Fruit fly (Drosophila melanogaster) whole organism, wandering third instar larva: ENCODE results near the gene Ets98B.

Experiments
- GATAd ChIP-seq: sonication (Bioruptor generic); optimal IDR thresholded peaks from 2 replicates; lab custom pipeline; 2016; ENCODE audit warnings: missing biosample characterization, missing genetic modification characterization
- HLH106 ChIP-seq: fragments of 200-800 bp; optimal IDR thresholded peaks from 3 replicates; lab custom pipeline; 2019; ENCODE audit warnings: missing biosample characterization, mild to moderate bottlenecking, missing genetic modification characterization, moderate library complexity
- N ChIP-seq: fragments of >200 bp; optimal IDR thresholded peaks from 2 replicates; lab custom pipeline; 2018; ENCODE audit warnings: missing biosample characterization, missing external identifiers, missing genetic modification characterization
- dmrt93B ChIP-seq: fragments of 200-800 bp; sonication (Bioruptor generic); optimal IDR thresholded peaks from 2 replicates; lab custom pipeline; 2018; ENCODE audit warnings: missing biosample characterization, mild to moderate bottlenecking, missing genetic modification characterization
- h ChIP-seq: fragments of 200-800 bp; sonication (Bioruptor generic); optimal IDR thresholded peaks from 3 replicates; lab custom pipeline; 2016; ENCODE audit warnings: missing biosample characterization, mild to moderate bottlenecking, missing genetic modification characterization

DNA sequence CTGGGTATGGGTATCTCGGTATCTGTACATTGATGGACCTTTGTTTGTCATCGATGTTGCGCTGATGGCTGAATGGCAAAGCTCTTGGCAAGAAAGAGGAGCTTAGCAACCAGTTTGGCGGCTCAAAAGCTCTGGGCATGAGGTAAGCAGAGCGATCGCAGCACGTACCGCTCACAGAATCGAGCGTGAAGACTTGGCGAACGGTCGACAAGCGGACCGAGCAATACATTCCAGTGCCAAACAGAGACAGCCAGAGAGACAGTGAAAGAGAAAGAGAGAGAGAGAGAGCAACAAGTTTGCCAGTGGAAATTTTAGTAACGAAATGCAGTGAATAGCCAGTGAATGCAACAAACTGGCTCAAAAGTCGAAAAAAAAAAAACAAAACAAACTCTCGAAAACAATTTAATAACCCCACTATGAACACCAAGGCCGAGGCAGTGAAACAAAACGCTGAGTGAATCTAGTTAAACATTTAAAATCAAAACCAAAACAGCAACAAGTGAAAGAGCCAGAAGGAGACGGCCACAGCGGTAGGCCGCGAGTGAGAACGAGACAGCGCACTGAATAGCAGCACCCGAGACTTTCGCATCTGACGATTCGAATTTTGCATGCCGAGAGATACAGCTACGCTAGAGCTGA lies at the start of gene Ets98B:
- no peak for TF ChIP-seq HLH106
- peak; percentile 14 for TF ChIP-seq h (GFP tag; lab: Kevin White, UChicago)
- no peak for TF ChIP-seq dmrt93B (GFP tag; lab: Kevin White, UChicago)
- TF ChIP-seq GATAd (GFP tag; lab: Kevin White, UChicago): no peak
- TF ChIP-seq N (GFP tag; lab: Kevin White, UChicago): no peak
